Fruit fly (Drosophila melanogaster): ENCODE results near the gene CG32655.

CG32655 gene

DNA sequence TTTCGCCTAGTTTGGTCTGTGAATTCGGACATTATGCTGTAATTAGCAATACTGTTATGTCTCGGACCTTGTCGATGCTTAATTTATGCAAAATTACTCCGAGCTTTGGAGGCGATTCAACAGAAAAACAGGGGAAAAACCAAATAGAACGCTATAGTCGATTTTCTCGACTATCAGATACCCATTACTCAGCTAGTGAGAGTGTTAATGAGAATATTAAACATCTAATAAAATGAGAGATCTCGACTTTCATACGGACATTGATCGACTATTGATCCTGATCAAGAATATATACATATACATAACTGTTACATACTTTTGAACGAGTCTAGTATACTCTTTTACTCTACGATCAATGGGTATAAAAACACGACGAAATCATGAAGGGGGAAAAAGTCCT lies 13.2 kb upstream of the CG32655 start (continued):
- no peak for TF ChIP-seq CG2129 (GFP tag; IDR thresholded peaks at IDR 0.05; ENCODE audit: partially characterized antibody)
- peak; percentile 32; the same call in 1 of the 2 replicates for TF ChIP-seq peb (GFP tag; IDR thresholded peaks at IDR 0.05)
- peak; percentile 19 for TF ChIP-seq Chrac-16 (GFP tag; optimal IDR thresholded peaks at IDR 0.05)
- no peak for TF ChIP-seq yki (optimal IDR thresholded peaks at IDR 0.05)
- no peak for TF ChIP-seq NK7.1 (GFP tag; optimal IDR thresholded peaks at IDR 0.05)
- TF ChIP-seq HLHmδ (GFP tag; optimal IDR thresholded peaks at IDR 0.05), result no peak
- TF ChIP-seq lov (optimal IDR thresholded peaks at IDR 0.05), result no peak
- no peak for TF ChIP-seq lov (GFP tag; IDR thresholded peaks at IDR 0.05)
- peak; percentile 23 for TF ChIP-seq CG2875 (GFP tag; optimal IDR thresholded peaks at IDR 0.05)
- no peak for TF ChIP-seq CG1832 (GFP tag; optimal IDR thresholded peaks at IDR 0.05)
- TF ChIP-seq YL-1 (GFP tag; optimal IDR thresholded peaks at IDR 0.05), result no peak
- no peak for TF ChIP-seq Camta (GFP tag; optimal IDR thresholded peaks at IDR 0.05)
- no peak for TF ChIP-seq Dfd (GFP tag; optimal IDR thresholded peaks at IDR 0.05)
- TF ChIP-seq Med (GFP tag), result peak; percentile 70
- no peak for TF ChIP-seq Dad (GFP tag; optimal IDR thresholded peaks at IDR 0.05)
- 0 out of 2 replicates have a peak, but pooled peaks have one; percentile 11 for TF ChIP-seq slbo (GFP tag; IDR thresholded peaks at IDR 0.05)
- TF ChIP-seq twi (tag; optimal IDR thresholded peaks at IDR 0.05), result peak; percentile 13
- TF ChIP-seq da (GFP tag; optimal IDR thresholded peaks at IDR 0.05), result no peak
- no peak for TF ChIP-seq CG3726 (GFP tag; IDR thresholded peaks at IDR 0.05)
- no peak for TF ChIP-seq CG7271 (tag; optimal IDR thresholded peaks at IDR 0.05)
- peak; percentile 39 for TF ChIP-seq CG7839 (tag; optimal IDR thresholded peaks at IDR 0.05)
- TF ChIP-seq ap (GFP tag; IDR thresholded peaks at IDR 0.05), result no peak
- TF ChIP-seq CG6791 (GFP tag; IDR thresholded peaks at IDR 0.05; ENCODE audit: partially characterized antibody), result peak; percentile 43; the same call in 1 of the 3 replicates
- TF ChIP-seq Blimp-1 (GFP tag; optimal IDR thresholded peaks at IDR 0.05), result peak; percentile 61
- TF ChIP-seq Nf-YB (GFP tag; optimal IDR thresholded peaks at IDR 0.05), result no peak
- TF ChIP-seq CG7786 (GFP tag; optimal IDR thresholded peaks at IDR 0.05), result no peak
- no peak for TF ChIP-seq Stat92E (GFP tag; optimal IDR thresholded peaks at IDR 0.05)
- TF ChIP-seq ssp (GFP tag; IDR thresholded peaks at IDR 0.05), result no peak
- no peak for TF ChIP-seq crc (GFP tag; optimal IDR thresholded peaks at IDR 0.05)
- no peak for TF ChIP-seq ash1 (GFP tag; optimal IDR thresholded peaks at IDR 0.05)
- no peak for TF ChIP-seq CG9876 (GFP tag; optimal IDR thresholded peaks at IDR 0.05)
- peak; percentile 3 for TF ChIP-seq ewg (GFP tag; optimal IDR thresholded peaks at IDR 0.05)
- peak; percentile 13 for TF ChIP-seq Hr3 (GFP tag; optimal IDR thresholded peaks at IDR 0.05)
- peak; percentile 24 for TF ChIP-seq Fer1 (GFP tag; optimal IDR thresholded peaks at IDR 0.05)
- no peak for TF ChIP-seq CHES-1-like (GFP tag; optimal IDR thresholded peaks at IDR 0.05)
- no peak for TF ChIP-seq fd3F (GFP tag; optimal IDR thresholded peaks at IDR 0.05)
- TF ChIP-seq wek (GFP tag; optimal IDR thresholded peaks at IDR 0.05), result no peak
- TF ChIP-seq CG15514 (GFP tag; optimal IDR thresholded peaks at IDR 0.05), result peak; percentile 10
- no peak for TF ChIP-seq CG12104 (GFP tag; optimal IDR thresholded peaks at IDR 0.05)
- no peak for TF ChIP-seq sim (GFP tag; IDR thresholded peaks at IDR 0.05)
- no peak for TF ChIP-seq Tbp (GFP tag; optimal IDR thresholded peaks at IDR 0.05)
- TF ChIP-seq C15 (GFP tag; IDR thresholded peaks at IDR 0.05), result no peak
- TF ChIP-seq CG8089 (GFP tag; optimal IDR thresholded peaks at IDR 0.05), result no peak
- TF ChIP-seq CG14050 (GFP tag; IDR thresholded peaks at IDR 0.05), result no peak; the same call in 2 of the 3 replicates
- no peak for TF ChIP-seq CG3847 (GFP tag; IDR thresholded peaks at IDR 0.05)
- no peak for TF ChIP-seq cato (GFP tag; optimal IDR thresholded peaks at IDR 0.05; ENCODE audit: borderline replicate concordance)
- TF ChIP-seq CG12236 (GFP tag; optimal IDR thresholded peaks at IDR 0.05), result no peak
- TF ChIP-seq pita (GFP tag; optimal IDR thresholded peaks at IDR 0.05), result no peak
- no peak for TF ChIP-seq Ravus (GFP tag; IDR thresholded peaks at IDR 0.05)
- peak; percentile 32 for TF ChIP-seq CG15601 (tag; optimal IDR thresholded peaks at IDR 0.05)
- peak; percentile 55; the same call in 1 of the 3 replicates for TF ChIP-seq ci (GFP tag; IDR thresholded peaks at IDR 0.05)
- no peak for TF ChIP-seq CG9437 (GFP tag; optimal IDR thresholded peaks at IDR 0.05)

Measured in whole organism, embryonic.